Worm (Caenorhabditis elegans) whole organism, midembryonic: Measurements from ENCODE around the gene C16D9.9.

Experiments used
- med-1 ChIP-seq: sonication (generic microtip); optimal IDR thresholded peaks from 2 replicates; lab custom pipeline; 2017; ENCODE audit warnings: missing genetic modification characterization, mild to moderate bottlenecking, missing compliant biosample characterization, antibody characterized with exemption, missing genetic modification reagents; ENCODE audit not compliant: insufficient read depth
- tab-1 ChIP-seq: fragments of 200-800 bp; sonication (Bioruptor generic); IDR thresholded peaks from 2 replicates; pipeline ENCODE4 v1.3.6; 2022; ENCODE audit warnings: missing genetic modification characterization, missing compliant biosample characterization
- ztf-23 ChIP-seq: fragments of 200-800 bp; sonication (Bioruptor generic); IDR thresholded peaks from 2 replicates; pipeline ENCODE4 v1.3.6; 2022; ENCODE audit warnings: missing genetic modification reagents, missing genetic modification characterization, missing compliant biosample characterization
- ztf-29 ChIP-seq: fragments of 200-800 bp; sonication (Bioruptor generic); IDR thresholded peaks from 2 replicates; pipeline ENCODE4 v1.3.6; 2022; ENCODE audit warnings: missing genetic modification reagents, missing genetic modification characterization, missing compliant biosample characterization

DNA sequence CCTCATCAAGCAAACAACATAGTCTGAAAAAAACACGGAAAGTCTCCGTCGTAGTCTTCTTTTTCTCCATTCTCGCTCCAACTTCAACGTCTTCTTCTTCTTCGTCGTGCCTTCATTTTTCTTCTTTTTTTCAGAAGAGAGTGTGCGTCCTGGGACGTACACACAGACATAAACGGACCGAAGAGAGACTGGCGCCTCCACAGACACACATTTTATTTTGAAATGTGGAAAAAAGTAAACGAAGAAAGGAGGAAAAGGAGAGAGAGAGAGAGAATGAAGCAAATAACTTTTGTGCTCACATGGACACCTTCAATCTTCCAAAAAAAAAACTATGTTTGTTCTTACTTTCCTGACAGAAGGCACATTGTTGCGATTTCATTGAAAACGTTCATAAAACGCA, 48.9 kb upstream of the C16D9.9 start:
- TF ChIP-seq ztf-23 (GFP tag; lab: Robert Waterston, UW) (no peak), tab-1 (GFP tag; lab: Robert Waterston, UW) (no peak), ztf-29 (GFP tag; lab: Robert Waterston, UW) (no peak), med-1 (no peak)
